Worm (Caenorhabditis elegans) whole organism, L4/young adult: ENCODE data around the gene K10B2.4.

ENCODE experiments used
- W03F9.2 ChIP-seq: fragments of 150-350 bp; optimal IDR thresholded peaks from 2 replicates; lab custom pipeline; 2014; ENCODE audit warnings: missing biosample characterization, missing genetic modification characterization
- him-1 ChIP-seq: sonication (generic microtip); optimal IDR thresholded peaks from 2 replicates; lab custom pipeline; 2016; ENCODE audit warnings: missing genotype, missing genetic modification reagents, missing genetic modification characterization, missing compliant biosample characterization

ce11 chrII:6403233-6403632 lies 42.5 kb upstream of the K10B2.4 start, which contains the start of gene T25D10.1:
- TF ChIP-seq him-1 (tag; lab: Kevin White, UChicago) (no peak), W03F9.2 (no peak)
